Worm (Caenorhabditis elegans): Measurements from ENCODE around the gene moa-2.

DNA sequence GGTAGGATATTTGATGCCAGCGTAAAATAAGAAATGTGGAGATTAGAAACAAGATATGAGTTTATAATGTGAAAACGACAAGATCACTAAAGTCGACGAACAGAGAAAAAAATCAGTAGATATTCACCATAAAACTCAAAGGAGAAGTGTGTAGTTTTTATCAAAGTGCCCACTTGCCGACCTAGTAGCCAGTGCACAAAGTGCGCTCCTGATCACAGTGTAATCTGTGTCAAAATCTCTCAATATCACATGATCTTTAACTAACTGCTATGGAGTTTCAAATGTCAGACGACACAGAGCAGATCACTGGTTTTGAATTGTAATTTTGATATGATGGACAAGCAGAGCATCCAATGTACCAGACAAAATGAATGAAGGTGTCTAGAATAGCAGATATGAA lies 21.6 kb upstream of the moa-2 start:
- TF ChIP-seq aly-2 (tag; optimal IDR thresholded peaks at IDR 0.05) (no peak), Y55F3AM.14 (GFP tag; optimal IDR thresholded peaks at IDR 0.05) (no peak), F13H6.1 (tag; optimal IDR thresholded peaks at IDR 0.05) (no peak), unc-39 (tag; optimal IDR thresholded peaks at IDR 0.05) (no peak), snpc-4 (tag; optimal IDR thresholded peaks at IDR 0.05) (no peak), nhr-237 (tag; optimal IDR thresholded peaks at IDR 0.05) (no peak), nhr-25 (tag; optimal IDR thresholded peaks at IDR 0.05) (no peak), lin-13 (GFP tag; optimal IDR thresholded peaks at IDR 0.05) (no peak), ceh-82 (tag; optimal IDR thresholded peaks at IDR 0.05) (no peak), lin-11 (tag; optimal IDR thresholded peaks at IDR 0.05) (no peak), egl-27 (tag; optimal IDR thresholded peaks at IDR 0.05) (no peak), mab-5 (tag; optimal IDR thresholded peaks at IDR 0.05) (no peak), lin-39 (tag; optimal IDR thresholded peaks at IDR 0.05) (no peak)

All from whole organism, L2 larva.